Fruit fly (Drosophila melanogaster): ENCODE results near the gene CG13722.

DNA sequence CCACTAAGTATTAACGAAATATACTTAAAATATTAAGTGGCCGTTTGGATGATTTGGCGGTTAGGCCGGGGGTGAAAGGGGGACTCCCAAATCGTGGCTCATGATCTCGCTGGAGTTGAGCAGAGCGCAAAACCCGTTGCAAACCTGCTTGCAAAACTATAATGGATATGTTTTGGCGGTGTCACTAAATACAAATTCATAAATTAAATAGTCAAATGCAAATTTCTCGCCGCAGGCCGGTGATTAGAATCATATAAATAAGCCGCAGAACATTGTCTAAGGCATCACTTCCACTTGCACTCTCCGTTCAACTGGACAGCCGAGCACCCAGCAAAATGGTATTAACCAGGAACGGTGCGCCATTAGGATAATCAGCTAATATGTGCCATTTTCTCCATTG lies 8.3 kb downstream of the CG13722 start, which contains the start of gene CG11350:
- TF ChIP-seq CG8478 (optimal IDR thresholded peaks at IDR 0.05), result no peak
- no peak for TF ChIP-seq pan (optimal IDR thresholded peaks at IDR 0.05)
- TF ChIP-seq usp (GFP tag; optimal IDR thresholded peaks at IDR 0.05), result no peak
- TF ChIP-seq EcR (GFP tag; optimal IDR thresholded peaks at IDR 0.05), result no peak
- TF ChIP-seq Dll (optimal IDR thresholded peaks at IDR 0.05), result no peak
